Worm (Caenorhabditis elegans): ENCODE data around the gene lgg-2.

DNA sequence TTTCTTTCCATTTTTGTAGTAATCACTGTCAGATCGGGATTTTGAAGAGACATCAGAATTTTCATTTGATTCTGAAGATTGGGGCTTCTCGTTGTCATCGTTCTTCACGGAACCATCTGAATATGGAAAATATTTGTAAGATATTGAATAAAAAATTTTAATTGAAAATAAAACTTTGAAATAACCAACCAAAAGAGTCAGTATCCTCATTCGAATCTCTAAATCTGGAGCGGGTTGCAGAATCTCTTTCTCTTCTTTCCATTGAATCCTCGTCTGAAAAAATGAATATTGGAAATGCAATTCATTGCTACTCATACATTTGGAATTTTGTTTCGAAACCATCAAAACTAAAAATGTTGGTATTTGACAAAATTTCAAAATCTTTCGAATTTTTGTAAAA is 37.5 kb downstream of the lgg-2 start:
- TF ChIP-seq T22C8.4 (GFP tag; IDR thresholded peaks at IDR 0.05) (no peak), flt-1 (GFP tag; IDR thresholded peaks at IDR 0.05) (no peak), tab-1 (GFP tag; IDR thresholded peaks at IDR 0.05) (no peak), ztf-23 (GFP tag; IDR thresholded peaks at IDR 0.05) (no peak), med-1 (GFP tag; optimal IDR thresholded peaks at IDR 0.05; ENCODE audit: insufficient read depth) (no peak), klf-2 (GFP tag; conservative IDR thresholded peaks at IDR 0.05) (no peak), ref-1 (GFP tag; conservative IDR thresholded peaks at IDR 0.05) (no peak), cog-1 (tag; optimal IDR thresholded peaks at IDR 0.05) (no peak)

All from whole organism, midembryonic.